In the genomic region with DNA sequence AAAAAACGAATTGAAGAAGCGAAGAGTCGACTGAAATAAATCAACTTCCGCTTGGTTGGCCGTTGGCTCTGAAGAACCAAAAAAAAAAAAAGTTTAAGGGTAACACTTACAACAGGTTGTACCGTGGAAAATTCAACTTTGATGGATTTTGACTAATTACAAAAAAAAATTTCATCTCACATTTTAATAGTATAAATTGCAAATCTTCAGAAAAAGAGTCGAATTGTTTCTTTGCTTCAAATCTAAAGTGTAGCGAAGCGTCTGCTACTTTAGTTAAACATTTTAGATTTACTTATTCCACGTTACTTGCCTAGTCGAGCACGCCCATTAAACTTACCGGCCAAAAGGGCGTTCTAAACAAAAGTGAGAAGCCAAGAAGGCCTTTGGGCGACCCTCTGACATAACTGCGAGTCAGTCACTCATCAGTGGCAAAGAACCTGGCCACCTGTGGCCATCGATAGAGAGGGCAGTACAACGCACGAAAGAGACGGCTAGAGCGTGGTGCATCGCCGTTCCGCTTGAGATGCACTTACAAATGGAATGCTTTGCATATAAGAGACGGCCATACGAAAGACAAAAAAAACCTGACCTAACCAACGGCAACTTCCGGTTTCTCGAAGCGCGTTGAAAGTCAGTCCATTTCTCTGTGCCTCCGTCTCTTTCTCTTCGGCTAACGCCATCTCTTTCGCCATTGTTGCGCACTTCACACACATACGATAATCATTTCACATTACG, we compare ENCODE assay signal across 1 fruit fly cellular context.
TF ChIP-seq lines count a peak whose summit lies in the region.

No protein-coding gene starts in this region.

TF ChIP-seq in whole organism, embryonic, 481 proteins besides CTCF, POLR2A, EP300 and RAD21 (continued from another document):
- TF ChIP-seq CG8290 (GFP tag; optimal IDR thresholded peaks at IDR 0.05; lab: Kevin White, UChicago), result no peak
- no peak for TF ChIP-seq CG8290 (tag; optimal IDR thresholded peaks at IDR 0.05; lab: Kevin White, UChicago)
- TF ChIP-seq vnd (GFP tag; IDR thresholded peaks at IDR 0.05; lab: Robert Waterston, UW; ENCODE audit: partially characterized antibody), result no peak
- no peak for TF ChIP-seq Chrac-16 (GFP tag; optimal IDR thresholded peaks at IDR 0.05; lab: Kevin White, UChicago)
- no peak for TF ChIP-seq mirr (GFP tag; optimal IDR thresholded peaks at IDR 0.05; lab: Kevin White, UChicago)
- peak; percentile 24 for TF ChIP-seq Nf-YC (tag; optimal IDR thresholded peaks at IDR 0.05; lab: Kevin White, UChicago)
- no peak for TF ChIP-seq CG32767 (GFP tag; IDR thresholded peaks at IDR 0.05; lab: Robert Waterston, UW)
- TF ChIP-seq D (optimal IDR thresholded peaks at IDR 0.05; lab: Kevin White, UChicago), result no peak
- no peak for TF ChIP-seq D (GFP tag; optimal IDR thresholded peaks at IDR 0.05; lab: Kevin White, UChicago)
- no peak for TF ChIP-seq jing (GFP tag; optimal IDR thresholded peaks at IDR 0.05; lab: Kevin White, UChicago)
- TF ChIP-seq CG17328 (GFP tag; IDR thresholded peaks at IDR 0.05; lab: Robert Waterston, UW), result no peak
- no peak for TF ChIP-seq sd (tag; optimal IDR thresholded peaks at IDR 0.05; lab: Kevin White, UChicago)
- no peak for TF ChIP-seq CG8388 (GFP tag; optimal IDR thresholded peaks at IDR 0.05; lab: Kevin White, UChicago)
- TF ChIP-seq Aef1 (GFP tag; IDR thresholded peaks at IDR 0.05; lab: Robert Waterston, UW), result no peak
- peak; percentile 10 for TF ChIP-seq D19B (GFP tag; optimal IDR thresholded peaks at IDR 0.05; lab: Kevin White, UChicago)
- no peak for TF ChIP-seq CG5953 (GFP tag; IDR thresholded peaks at IDR 0.05; lab: Robert Waterston, UW)
- no peak for TF ChIP-seq gro (GFP tag; optimal IDR thresholded peaks at IDR 0.05; lab: Kevin White, UChicago)
- no peak for TF ChIP-seq CG17829 (tag; optimal IDR thresholded peaks at IDR 0.05; lab: Kevin White, UChicago)
- TF ChIP-seq H15 (GFP tag; IDR thresholded peaks at IDR 0.05; lab: Robert Waterston, UW), result no peak
- no peak for TF ChIP-seq Atf6 (GFP tag; IDR thresholded peaks at IDR 0.05; lab: Robert Waterston, UW)
- TF ChIP-seq pum (GFP tag; optimal IDR thresholded peaks at IDR 0.05; lab: Kevin White, UChicago), result no peak
- TF ChIP-seq cwo (GFP tag; optimal IDR thresholded peaks at IDR 0.05; lab: Kevin White, UChicago), result no peak
- no peak for TF ChIP-seq CG10147 (GFP tag; optimal IDR thresholded peaks at IDR 0.05; lab: Kevin White, UChicago)
- TF ChIP-seq CG18764 (GFP tag; optimal IDR thresholded peaks at IDR 0.05; lab: Kevin White, UChicago), result no peak
- no peak for TF ChIP-seq sr (GFP tag; IDR thresholded peaks at IDR 0.05; lab: Robert Waterston, UW)
- no peak for TF ChIP-seq CG13287 (GFP tag; IDR thresholded peaks at IDR 0.05; lab: Robert Waterston, UW; ENCODE audit: partially characterized antibody)
- TF ChIP-seq Ssrp (tag; optimal IDR thresholded peaks at IDR 0.05; lab: Kevin White, UChicago), result no peak
- 0 out of 2 replicates have a peak, but pooled peaks have one; percentile 31 for TF ChIP-seq chm (GFP tag; IDR thresholded peaks at IDR 0.05; lab: Robert Waterston, UW)
- no peak for TF ChIP-seq Optix (GFP tag; IDR thresholded peaks at IDR 0.05; lab: Robert Waterston, UW)
- no peak for TF ChIP-seq ham (GFP tag; IDR thresholded peaks at IDR 0.05; lab: Robert Waterston, UW)
- TF ChIP-seq lola (GFP tag; optimal IDR thresholded peaks at IDR 0.05; lab: Kevin White, UChicago), result peak in 1 of 3 experiments; percentile 24
- no peak for TF ChIP-seq pan (optimal IDR thresholded peaks at IDR 0.05; lab: Kevin White, UChicago)
- no peak for TF ChIP-seq pan (GFP tag; optimal IDR thresholded peaks at IDR 0.05 in 1 of 2, IDR thresholded peaks at IDR 0.05 in 1 of 2)
- TF ChIP-seq croc (GFP tag; conservative IDR thresholded peaks at IDR 0.05; lab: Robert Waterston, UW), result no peak
- no peak for TF ChIP-seq CG18011 (GFP tag; optimal IDR thresholded peaks at IDR 0.05; lab: Kevin White, UChicago)
- no peak for TF ChIP-seq Adf1 (GFP tag; IDR thresholded peaks at IDR 0.05; lab: Robert Waterston, UW)
- TF ChIP-seq ems (GFP tag; optimal IDR thresholded peaks at IDR 0.05; lab: Kevin White, UChicago), result no peak
- TF ChIP-seq tap (tag; optimal IDR thresholded peaks at IDR 0.05; lab: Kevin White, UChicago), result no peak
- TF ChIP-seq Hey (tag; optimal IDR thresholded peaks at IDR 0.05; lab: Kevin White, UChicago), result no peak
- TF ChIP-seq C15 (GFP tag; IDR thresholded peaks at IDR 0.05; lab: Robert Waterston, UW), result no peak
- no peak for TF ChIP-seq Oli (tag; optimal IDR thresholded peaks at IDR 0.05; lab: Kevin White, UChicago)
- TF ChIP-seq CG6791 (GFP tag; IDR thresholded peaks at IDR 0.05; lab: Robert Waterston, UW; ENCODE audit: partially characterized antibody), result no peak
- TF ChIP-seq jigr1 (GFP tag; IDR thresholded peaks at IDR 0.05; lab: Robert Waterston, UW), result no peak
- TF ChIP-seq CG1792 (GFP tag; optimal IDR thresholded peaks at IDR 0.05; lab: Kevin White, UChicago), result no peak
- TF ChIP-seq az2 (GFP tag; optimal IDR thresholded peaks at IDR 0.05; lab: Kevin White, UChicago), result no peak
- TF ChIP-seq Vsx1 (GFP tag; optimal IDR thresholded peaks at IDR 0.05; lab: Kevin White, UChicago), result no peak
- TF ChIP-seq Opbp (GFP tag; IDR thresholded peaks at IDR 0.05; lab: Robert Waterston, UW; ENCODE audit: partially characterized antibody), result no peak
- no peak for TF ChIP-seq ro (GFP tag; IDR thresholded peaks at IDR 0.05; lab: Robert Waterston, UW)
- TF ChIP-seq dpn (GFP tag; optimal IDR thresholded peaks at IDR 0.05; lab: Kevin White, UChicago), result no peak
- TF ChIP-seq salm (tag; optimal IDR thresholded peaks at IDR 0.05; lab: Kevin White, UChicago), result no peak
- no peak for TF ChIP-seq Ravus (GFP tag; IDR thresholded peaks at IDR 0.05; lab: Robert Waterston, UW)
- TF ChIP-seq TFAM (GFP tag; optimal IDR thresholded peaks at IDR 0.05; lab: Kevin White, UChicago), result no peak
- TF ChIP-seq pnt (GFP tag; optimal IDR thresholded peaks at IDR 0.05; lab: Kevin White, UChicago), result no peak
- TF ChIP-seq gsb-n (tag; optimal IDR thresholded peaks at IDR 0.05; lab: Kevin White, UChicago), result no peak
- no peak for TF ChIP-seq CG9215 (GFP tag; IDR thresholded peaks at IDR 0.05; lab: Robert Waterston, UW)
- no peak for TF ChIP-seq sens-2 (GFP tag; IDR thresholded peaks at IDR 0.05; lab: Robert Waterston, UW)
- peak; percentile 72 for TF ChIP-seq CG10321 (GFP tag; IDR thresholded peaks at IDR 0.05; lab: Robert Waterston, UW)
- TF ChIP-seq CG6854 (GFP tag; optimal IDR thresholded peaks at IDR 0.05; lab: Kevin White, UChicago), result no peak
- no peak for TF ChIP-seq btn (GFP tag; optimal IDR thresholded peaks at IDR 0.05; lab: Kevin White, UChicago)
- no peak for TF ChIP-seq insv (GFP tag; optimal IDR thresholded peaks at IDR 0.05; lab: Kevin White, UChicago)
- TF ChIP-seq CG6272 (GFP tag; IDR thresholded peaks at IDR 0.05; lab: Robert Waterston, UW), result no peak
- no peak for TF ChIP-seq Abd-B (GFP tag; optimal IDR thresholded peaks at IDR 0.05; lab: Kevin White, UChicago)
- TF ChIP-seq Bgb (GFP tag; IDR thresholded peaks at IDR 0.05; lab: Robert Waterston, UW; ENCODE audit: partially characterized antibody), result no peak
- no peak for TF ChIP-seq E2f2 (GFP tag; IDR thresholded peaks at IDR 0.05; lab: Robert Waterston, UW)
- no peak for TF ChIP-seq tio (GFP tag; optimal IDR thresholded peaks at IDR 0.05; lab: Kevin White, UChicago)
- no peak for TF ChIP-seq hkb (optimal IDR thresholded peaks at IDR 0.05; lab: Kevin White, UChicago)
- TF ChIP-seq hkb (GFP tag; IDR thresholded peaks at IDR 0.05; lab: Robert Waterston, UW), result no peak
- no peak for TF ChIP-seq slbo (GFP tag; IDR thresholded peaks at IDR 0.05; lab: Robert Waterston, UW)
- TF ChIP-seq hth (optimal IDR thresholded peaks at IDR 0.05; lab: Kevin White, UChicago), result no peak
- TF ChIP-seq CG43689 (GFP tag; IDR thresholded peaks at IDR 0.05; lab: Robert Waterston, UW), result no peak
- TF ChIP-seq tgo (GFP tag; IDR thresholded peaks at IDR 0.05; lab: Robert Waterston, UW), result no peak
- no peak for TF ChIP-seq Rx (GFP tag; IDR thresholded peaks at IDR 0.05; lab: Robert Waterston, UW)
- TF ChIP-seq ranshi (GFP tag; IDR thresholded peaks at IDR 0.05; lab: Robert Waterston, UW), result no peak
- TF ChIP-seq Blimp-1 (GFP tag; optimal IDR thresholded peaks at IDR 0.05; lab: Kevin White, UChicago), result peak; percentile 80
- TF ChIP-seq cad (GFP tag; optimal IDR thresholded peaks at IDR 0.05; lab: Kevin White, UChicago), result no peak
- TF ChIP-seq tll (GFP tag; optimal IDR thresholded peaks at IDR 0.05; lab: Kevin White, UChicago), result peak in 1 of 2 experiments; percentile 49
- no peak for TF ChIP-seq CG10462 (GFP tag; optimal IDR thresholded peaks at IDR 0.05; lab: Kevin White, UChicago)
- no peak for TF ChIP-seq ind (GFP tag; optimal IDR thresholded peaks at IDR 0.05; lab: Kevin White, UChicago)
- no peak for TF ChIP-seq CG1647 (GFP tag; optimal IDR thresholded peaks at IDR 0.05; lab: Kevin White, UChicago)
- no peak for TF ChIP-seq cas (GFP tag; IDR thresholded peaks at IDR 0.05; lab: Robert Waterston, UW)
- TF ChIP-seq aop (GFP tag; IDR thresholded peaks at IDR 0.05; lab: Robert Waterston, UW), result peak; percentile 82
- no peak for TF ChIP-seq H2.0 (GFP tag; IDR thresholded peaks at IDR 0.05; lab: Robert Waterston, UW)
- TF ChIP-seq CG18619 (GFP tag; optimal IDR thresholded peaks at IDR 0.05; lab: Kevin White, UChicago), result no peak
TF ChIP-seq in whole organism, embryonic: peak in this region for 36.
